Fruit fly (Drosophila melanogaster) whole organism, embryonic: ENCODE results near the gene Snapin.

Experiments
- ATbp ChIP-seq: fragments of 200-800 bp; sonication (Bioruptor generic); optimal IDR thresholded peaks from 2 replicates; lab custom pipeline; 2017; ENCODE audit warnings: missing biosample characterization, mild to moderate bottlenecking, missing genetic modification characterization, missing genetic modification reagents
- Antp ChIP-seq: fragments of 200-800 bp; sonication (Bioruptor generic); optimal IDR thresholded peaks from 3 replicates; lab custom pipeline; 2016; ENCODE audit warnings: missing biosample characterization, missing genetic modification characterization
- C15 ChIP-seq: fragments of 200-800 bp; sonication (Bioruptor generic); IDR thresholded peaks from 3 replicates; pipeline ENCODE4 v1.3.6; 2022; ENCODE audit warnings: missing biosample characterization, missing genetic modification characterization
- CG10543 ChIP-seq: fragments of 200-800 bp; sonication (Bioruptor generic); optimal IDR thresholded peaks from 3 replicates; lab custom pipeline; 2017; ENCODE audit warnings: missing biosample characterization, mild to moderate bottlenecking, missing genetic modification characterization, moderate library complexity
- CG12155 ChIP-seq: fragments of 200-800 bp; sonication (Bioruptor generic); optimal IDR thresholded peaks from 3 replicates; lab custom pipeline; 2016; ENCODE audit warnings: missing biosample characterization, missing genetic modification characterization
- CG12769 ChIP-seq: fragments of 200-800 bp; sonication (Bioruptor generic); optimal IDR thresholded peaks from 2 replicates; lab custom pipeline; 2019; ENCODE audit warnings: missing biosample characterization, mild to moderate bottlenecking, missing genetic modification characterization, moderate library complexity
- CG13624 ChIP-seq: fragments of 200-800 bp; sonication (Bioruptor generic); optimal IDR thresholded peaks from 2 replicates; lab custom pipeline; 2016; ENCODE audit warnings: missing biosample characterization, missing genetic modification characterization
- CG16779 ChIP-seq: fragments of 200-800 bp; sonication (Bioruptor generic); IDR thresholded peaks from 2 replicates; pipeline ENCODE4 v1.3.6; 2022; ENCODE audit warnings: missing biosample characterization, missing genetic modification characterization
- CG16813 ChIP-seq: fragments of 200-800 bp; sonication (Bioruptor generic); IDR thresholded peaks from 3 replicates; pipeline ENCODE4 v1.3.6; 2022; ENCODE audit warnings: missing biosample characterization, missing genetic modification characterization; ENCODE audit not compliant: partially characterized antibody
- CG18764 ChIP-seq: fragments of 200-800 bp; sonication (Bioruptor generic); optimal IDR thresholded peaks from 3 replicates; lab custom pipeline; 2016; ENCODE audit warnings: missing biosample characterization, missing genetic modification characterization
- CG2120 ChIP-seq: fragments of 200-800 bp; sonication (Bioruptor generic); optimal IDR thresholded peaks from 3 replicates; lab custom pipeline; 2016; ENCODE audit warnings: missing biosample characterization, missing genetic modification characterization
- CG30403 ChIP-seq: fragments of 200-800 bp; sonication (Bioruptor generic); optimal IDR thresholded peaks from 3 replicates; lab custom pipeline; 2016; ENCODE audit warnings: missing biosample characterization, missing genetic modification characterization
- CG31365 ChIP-seq: fragments of 200-800 bp; sonication (Bioruptor generic); optimal IDR thresholded peaks from 2 replicates; lab custom pipeline; 2018; ENCODE audit warnings: missing biosample characterization, mild to moderate bottlenecking, missing genetic modification characterization
- CG32532 ChIP-seq: fragments of 200-800 bp; sonication (Bioruptor generic); IDR thresholded peaks from 2 replicates; pipeline ENCODE4 v1.3.6; 2022; ENCODE audit warnings: missing biosample characterization, missing genetic modification characterization
- CG32772 ChIP-seq: fragments of 200-800 bp; sonication (Bioruptor generic); IDR thresholded peaks from 2 replicates; pipeline ENCODE4 v1.3.6; 2022; ENCODE audit warnings: missing biosample characterization, missing genetic modification characterization
- CG43689 ChIP-seq: fragments of 200-800 bp; sonication (Bioruptor generic); IDR thresholded peaks from 2 replicates; pipeline ENCODE4 v1.3.6; 2022; ENCODE audit warnings: missing biosample characterization, missing genetic modification characterization
- CG4404 ChIP-seq: fragments of 200-800 bp; sonication (Bioruptor generic); IDR thresholded peaks from 2 replicates; pipeline ENCODE4 v1.3.6; 2022; ENCODE audit warnings: missing biosample characterization, missing genetic modification characterization
- CG4854 ChIP-seq: fragments of 200-800 bp; sonication (Bioruptor generic); optimal IDR thresholded peaks from 2 replicates; lab custom pipeline; 2016; ENCODE audit warnings: missing biosample characterization, missing genetic modification characterization, inconsistent platforms
- CG5180 ChIP-seq: fragments of 200-800 bp; sonication (Bioruptor generic); optimal IDR thresholded peaks from 3 replicates; lab custom pipeline; 2017; ENCODE audit warnings: missing biosample characterization, missing genetic modification characterization, mild to moderate bottlenecking, moderate library complexity, missing genetic modification reagents
- CG6254 ChIP-seq: fragments of 200-800 bp; sonication (Bioruptor generic); optimal IDR thresholded peaks from 3 replicates; lab custom pipeline; 2017; ENCODE audit warnings: mild to moderate bottlenecking, missing biosample characterization, missing genetic modification reagents, missing genetic modification characterization
- CG6813 ChIP-seq: fragments of 200-800 bp; sonication (Bioruptor generic); optimal IDR thresholded peaks from 2 replicates; lab custom pipeline; 2017; ENCODE audit warnings: missing biosample characterization, missing genetic modification characterization, mild to moderate bottlenecking, moderate library complexity, missing genetic modification reagents
- CG7357 ChIP-seq: fragments of 200-800 bp; sonication (Bioruptor generic); IDR thresholded peaks from 3 replicates; pipeline ENCODE4 v1.3.6; 2022; ENCODE audit warnings: missing biosample characterization, missing genetic modification characterization
- CG9932 ChIP-seq: fragments of 200-800 bp; sonication (Bioruptor generic); IDR thresholded peaks from 2 replicates; pipeline ENCODE4 v1.3.6; 2022; ENCODE audit warnings: missing biosample characterization, missing genetic modification characterization
- D19A ChIP-seq: fragments of 200-800 bp; optimal IDR thresholded peaks from 3 replicates; lab custom pipeline; 2019; ENCODE audit warnings: missing biosample characterization, mild to moderate bottlenecking, missing genetic modification characterization, moderate library complexity
- Ets65A ChIP-seq: fragments of 200-800 bp; sonication (Bioruptor generic); peaks from one replicate; lab custom pipeline; 2016; ENCODE audit warnings: missing biosample characterization, missing genetic modification characterization
- Gsc ChIP-seq: fragments of 200-800 bp; sonication (Bioruptor generic); IDR thresholded peaks from 2 replicates; pipeline ENCODE4 v1.3.6; 2022; ENCODE audit warnings: missing biosample characterization, missing genetic modification characterization
- HLH54F ChIP-seq: fragments of 200-800 bp; sonication (Bioruptor generic); optimal IDR thresholded peaks from 3 replicates; lab custom pipeline; 2016; ENCODE audit warnings: missing biosample characterization, missing genetic modification characterization
- Hr39 ChIP-seq: fragments of >200 bp; optimal IDR thresholded peaks from 2 replicates; lab custom pipeline; 2017
- Hr78 ChIP-seq, 2 experiments: fragments of 200-800 bp in 1 of 2; fragments of >200 bp in 1 of 2; sonication (Bioruptor generic) in 1 of 2; optimal IDR thresholded peaks; 2 replicates each; lab custom pipeline; 2017 to 2019; ENCODE audit warnings: missing biosample characterization in 2 of 2, missing genetic modification characterization in 2 of 2, mild to moderate bottlenecking in 1 of 2, moderate library complexity in 1 of 2
- Hsf ChIP-seq: fragments of 200-800 bp; sonication (Bioruptor generic); optimal IDR thresholded peaks from 3 replicates; lab custom pipeline; 2016; ENCODE audit warnings: missing biosample characterization, missing genetic modification characterization
- Med ChIP-seq: fragments of 200-800 bp; sonication (Bioruptor generic); peaks from one replicate; lab custom pipeline; 2016; ENCODE audit warnings: missing biosample characterization, missing genetic modification characterization, mild to moderate bottlenecking, inconsistent platforms, moderate library complexity
- Mrtf ChIP-seq: fragments of 200-800 bp; sonication (Bioruptor generic); IDR thresholded peaks from 3 replicates; pipeline ENCODE4 v1.3.6; 2022; ENCODE audit warnings: missing biosample characterization, missing genetic modification characterization
- Myb ChIP-seq: fragments of 200-800 bp; sonication (Bioruptor generic); optimal IDR thresholded peaks from 2 replicates; lab custom pipeline; 2016; ENCODE audit warnings: missing biosample characterization, missing genetic modification characterization
- NFAT ChIP-seq: fragments of 200-800 bp; sonication (Bioruptor generic); IDR thresholded peaks from 2 replicates; pipeline ENCODE4 v1.3.6; 2022; ENCODE audit warnings: missing biosample characterization, missing genetic modification characterization
- NK7.1 ChIP-seq: fragments of 200-800 bp; sonication (Bioruptor generic); optimal IDR thresholded peaks from 3 replicates; lab custom pipeline; 2016; ENCODE audit warnings: missing biosample characterization, missing genetic modification characterization
- Stat92E ChIP-seq, 3 experiments: fragments of >200 bp in 2 of 3; fragments of 200-800 bp in 1 of 3; sonication (Bioruptor generic) in 1 of 3; optimal IDR thresholded peaks; 2 replicates each; lab custom pipeline; 2017 to 2019; ENCODE audit warnings: missing biosample characterization in 3 of 3, missing genetic modification characterization in 3 of 3, mild to moderate bottlenecking in 1 of 3, moderate library complexity in 1 of 3
- Trl ChIP-seq, 3 experiments: fragments of >200 bp in 2 of 3; fragments of 200-800 bp in 1 of 3; sonication (Bioruptor generic) in 1 of 3; optimal IDR thresholded peaks; 2 replicates in 1 of 3; 3 replicates in 2 of 3; lab custom pipeline; 2016 to 2017; ENCODE audit warnings: missing biosample characterization in 1 of 3, missing genetic modification characterization in 1 of 3
- ac ChIP-seq: fragments of 200-800 bp; sonication (Bioruptor generic); optimal IDR thresholded peaks from 3 replicates; lab custom pipeline; 2017; ENCODE audit warnings: missing biosample characterization, mild to moderate bottlenecking, missing genetic modification characterization
- crc ChIP-seq: fragments of 200-800 bp; sonication (Bioruptor generic); optimal IDR thresholded peaks from 2 replicates; lab custom pipeline; 2016; ENCODE audit warnings: missing biosample characterization, missing genetic modification characterization
- crol ChIP-seq: fragments of 200-800 bp; sonication (Bioruptor generic); IDR thresholded peaks from 2 replicates; pipeline ENCODE4 v1.3.6; 2022; ENCODE audit warnings: missing biosample characterization, missing genetic modification characterization
- esg ChIP-seq: fragments of 200-800 bp; sonication (Bioruptor generic); conservative IDR thresholded peaks from 2 replicates; pipeline ENCODE4 v1.3.6; 2022; ENCODE audit warnings: missing biosample characterization, missing genetic modification characterization
- eve ChIP-seq, 2 experiments: fragments of >200 bp; optimal IDR thresholded peaks; 2 replicates each; lab custom pipeline; 2017; ENCODE audit warnings: missing biosample characterization in 2 of 2, missing genetic modification characterization in 2 of 2
- ewg ChIP-seq: fragments of 200-800 bp; sonication (Bioruptor generic); optimal IDR thresholded peaks from 3 replicates; lab custom pipeline; 2017; ENCODE audit warnings: mild to moderate bottlenecking, missing biosample characterization, missing genetic modification reagents, missing genetic modification characterization
- fd3F ChIP-seq: fragments of 200-800 bp; sonication (Bioruptor generic); optimal IDR thresholded peaks from 2 replicates; lab custom pipeline; 2018; ENCODE audit warnings: missing biosample characterization, mild to moderate bottlenecking, missing genetic modification characterization, moderate library complexity
- gce ChIP-seq: fragments of 200-800 bp; sonication (Bioruptor generic); IDR thresholded peaks from 3 replicates; pipeline ENCODE4 v1.3.6; 2022; ENCODE audit warnings: missing biosample characterization, missing genetic modification characterization
- hbn ChIP-seq: fragments of 200-800 bp; sonication (Bioruptor generic); IDR thresholded peaks from 2 replicates; pipeline ENCODE4 v1.3.6; 2022; ENCODE audit warnings: missing biosample characterization, missing genetic modification characterization; ENCODE audit not compliant: partially characterized antibody
- luna ChIP-seq: fragments of 200-800 bp; sonication (Bioruptor generic); optimal IDR thresholded peaks from 2 replicates; lab custom pipeline; 2016; ENCODE audit warnings: missing biosample characterization, missing genetic modification characterization
- row ChIP-seq: fragments of 200-800 bp; sonication (Bioruptor generic); IDR thresholded peaks from 3 replicates; pipeline ENCODE4 v1.3.6; 2022; ENCODE audit warnings: missing biosample characterization, missing genetic modification characterization
- schlank ChIP-seq: fragments of 200-800 bp; sonication (Bioruptor generic); optimal IDR thresholded peaks from 2 replicates; lab custom pipeline; 2018; ENCODE audit warnings: missing biosample characterization, mild to moderate bottlenecking, missing genetic modification characterization
- sisA ChIP-seq: fragments of 200-800 bp; sonication (Bioruptor generic); IDR thresholded peaks from 2 replicates; pipeline ENCODE4 v1.3.6; 2022; ENCODE audit warnings: missing biosample characterization, missing genetic modification characterization
- ttk ChIP-seq: fragments of 200-800 bp; sonication (Bioruptor generic); IDR thresholded peaks from 2 replicates; pipeline ENCODE4 v2.1.2; 2022; ENCODE audit warnings: missing biosample characterization, missing genetic modification characterization
- vvl ChIP-seq: fragments of 200-800 bp; sonication (Bioruptor generic); IDR thresholded peaks from 2 replicates; pipeline ENCODE4 v1.3.6; 2022; ENCODE audit warnings: missing biosample characterization, missing genetic modification characterization

Snapin gene

dm6 chr2L:2734946-2735345 is 24.5 kb downstream of the Snapin start (continued):
- no peak for TF ChIP-seq Stat92E (GFP tag; optimal IDR thresholded peaks at IDR 0.05; lab: Kevin White, UChicago)
- no peak for TF ChIP-seq CG16779
- TF ChIP-seq fd3F (GFP tag; lab: Kevin White, UChicago), result no peak
- TF ChIP-seq sisA (GFP tag; lab: Robert Waterston, UW), result 0 out of 2 replicates have a peak, but pooled peaks have one; percentile 7
- TF ChIP-seq Ets65A, result peak; percentile 43
- TF ChIP-seq Gsc (GFP tag; lab: Robert Waterston, UW), result no peak
- TF ChIP-seq CG4854 (GFP tag; lab: Kevin White, UChicago), result no peak
- no peak for TF ChIP-seq vvl (GFP tag; lab: Robert Waterston, UW)
- TF ChIP-seq ewg (GFP tag; lab: Kevin White, UChicago), result no peak
- peak; percentile 35 for TF ChIP-seq HLH54F
- no peak for TF ChIP-seq NFAT (GFP tag; lab: Robert Waterston, UW)
- no peak for TF ChIP-seq eve (GFP tag; optimal IDR thresholded peaks at IDR 0.05; lab: Kevin White, UChicago)
- no peak for TF ChIP-seq CG31365
- TF ChIP-seq ttk (GFP tag; lab: Robert Waterston, UW), result no peak
- TF ChIP-seq luna (GFP tag; lab: Kevin White, UChicago), result peak; percentile 12
- TF ChIP-seq Hr39, result no peak
- no peak for TF ChIP-seq CG5180 (GFP tag; lab: Kevin White, UChicago)
- no peak for TF ChIP-seq NK7.1
- no peak for TF ChIP-seq ATbp (GFP tag; lab: Kevin White, UChicago)
- TF ChIP-seq esg (GFP tag; lab: Robert Waterston, UW), result no peak
- TF ChIP-seq CG32772 (GFP tag; lab: Robert Waterston, UW), result no peak
- TF ChIP-seq Antp (GFP tag; lab: Kevin White, UChicago), result peak; percentile 11
- no peak for TF ChIP-seq Hsf
- TF ChIP-seq gce (GFP tag; lab: Robert Waterston, UW), result no peak
- TF ChIP-seq Trl (optimal IDR thresholded peaks at IDR 0.05; lab: Kevin White, UChicago), result no peak
- TF ChIP-seq Trl (GFP tag; optimal IDR thresholded peaks at IDR 0.05; lab: Kevin White, UChicago), result no peak
- TF ChIP-seq D19A (tag; lab: Kevin White, UChicago), result no peak
- no peak for TF ChIP-seq Hr78 (GFP tag; optimal IDR thresholded peaks at IDR 0.05; lab: Kevin White, UChicago)
- 0 out of 3 replicates have a peak, but pooled peaks have one; percentile 43 for TF ChIP-seq row (GFP tag; lab: Robert Waterston, UW)
- peak; percentile 63 for TF ChIP-seq CG2120 (GFP tag; lab: Kevin White, UChicago)
- TF ChIP-seq CG18764, result no peak
- no peak for TF ChIP-seq Myb (GFP tag; lab: Kevin White, UChicago)
- no peak for TF ChIP-seq CG16813 (GFP tag; lab: Robert Waterston, UW)
- no peak for TF ChIP-seq hbn (GFP tag; lab: Robert Waterston, UW)
- no peak for TF ChIP-seq crol (GFP tag; lab: Robert Waterston, UW)
- TF ChIP-seq CG12155, result peak; percentile 6
- TF ChIP-seq CG10543 (GFP tag; lab: Kevin White, UChicago), result no peak
- no peak for TF ChIP-seq CG4404
- no peak for TF ChIP-seq schlank (tag; lab: Kevin White, UChicago)
- no peak for TF ChIP-seq CG6813 (GFP tag; lab: Kevin White, UChicago)
- no peak for TF ChIP-seq crc
- peak; percentile 7 for TF ChIP-seq CG30403 (GFP tag; lab: Kevin White, UChicago)
- peak; percentile 59 for TF ChIP-seq CG9932 (GFP tag; lab: Robert Waterston, UW)
- TF ChIP-seq CG13624, result peak; percentile 11
- TF ChIP-seq ac (GFP tag; lab: Kevin White, UChicago), result no peak
- TF ChIP-seq C15 (GFP tag; lab: Robert Waterston, UW), result 0 out of 3 replicates have a peak, but pooled peaks have one; percentile 23
- no peak for TF ChIP-seq Mrtf (GFP tag; lab: Robert Waterston, UW)
- no peak for TF ChIP-seq CG43689 (GFP tag; lab: Robert Waterston, UW)
- TF ChIP-seq Med (GFP tag; lab: Kevin White, UChicago), result peak; percentile 79
- TF ChIP-seq CG32532 (GFP tag; lab: Robert Waterston, UW), result peak; percentile 52; the same call in 1 of the 2 replicates
- 0 out of 3 replicates have a peak, but pooled peaks have one; percentile 27 for TF ChIP-seq CG7357 (GFP tag; lab: Robert Waterston, UW)
- peak; percentile 47 for TF ChIP-seq CG12769 (tag; lab: Kevin White, UChicago)
- no peak for TF ChIP-seq CG6254 (GFP tag; lab: Kevin White, UChicago)
